Fruit fly (Drosophila melanogaster) whole organism, wandering third instar larva: ENCODE data around the gene alpha-Man-Ia.

Source experiments
- CG9705 ChIP-seq: fragments of 200-800 bp; sonication (Bioruptor generic); optimal IDR thresholded peaks from 2 replicates; lab custom pipeline; 2018; ENCODE audit warnings: missing biosample characterization, mild to moderate bottlenecking, missing genetic modification characterization
- CrebA ChIP-seq: fragments of 200-800 bp; sonication (Bioruptor generic); optimal IDR thresholded peaks from 2 replicates; lab custom pipeline; 2016; ENCODE audit warnings: missing biosample characterization, mild to moderate bottlenecking, missing genetic modification characterization, borderline replicate concordance
- HLH106 ChIP-seq: fragments of 200-800 bp; optimal IDR thresholded peaks from 3 replicates; lab custom pipeline; 2019; ENCODE audit warnings: missing biosample characterization, mild to moderate bottlenecking, missing genetic modification characterization, moderate library complexity
- Hnf4 ChIP-seq: fragments of 200-800 bp; sonication (Bioruptor generic); optimal IDR thresholded peaks from 2 replicates; lab custom pipeline; 2016; ENCODE audit warnings: missing biosample characterization, mild to moderate bottlenecking, missing genetic modification characterization
- Hr83 ChIP-seq: fragments of 200-300 bp; sonication (Bioruptor generic); optimal IDR thresholded peaks from 2 replicates; lab custom pipeline; 2016; ENCODE audit warnings: missing biosample characterization, mild to moderate bottlenecking, missing genetic modification characterization, moderate library complexity; ENCODE audit not compliant: poor library complexity, severe bottlenecking
- Jra ChIP-seq: sonication (Bioruptor generic); optimal IDR thresholded peaks from 2 replicates; lab custom pipeline; 2016; ENCODE audit warnings: missing biosample characterization, missing genetic modification characterization
- Mio ChIP-seq: sonication (Bioruptor generic); optimal IDR thresholded peaks from 2 replicates; lab custom pipeline; 2016; ENCODE audit warnings: missing biosample characterization, missing genetic modification characterization
- Myc ChIP-seq: fragments of >200 bp; optimal IDR thresholded peaks from 2 replicates; lab custom pipeline; 2017
- OdsH ChIP-seq: fragments of 200-800 bp; sonication (Bioruptor generic); optimal IDR thresholded peaks from 2 replicates; lab custom pipeline; 2016; ENCODE audit warnings: missing biosample characterization, mild to moderate bottlenecking, missing genetic modification characterization
- Rel ChIP-seq, 2 experiments: fragments of 200-800 bp; sonication (Bioruptor generic) in 1 of 2; optimal IDR thresholded peaks; 2 replicates in 1 of 2; 3 replicates in 1 of 2; lab custom pipeline; 2016 to 2019; ENCODE audit warnings: mild to moderate bottlenecking in 2 of 2, missing biosample characterization in 2 of 2, missing genetic modification characterization in 2 of 2, moderate library complexity in 1 of 2
- Vsx2 ChIP-seq: fragments of 200-300, 225-300 bp; sonication (Bioruptor generic); optimal IDR thresholded peaks from 2 replicates; lab custom pipeline; 2018; ENCODE audit warnings: missing biosample characterization, missing genetic modification characterization; ENCODE audit not compliant: partially characterized antibody
- br ChIP-seq: fragments of 200-800 bp; sonication (Bioruptor generic); optimal IDR thresholded peaks from 2 replicates; lab custom pipeline; 2016; ENCODE audit warnings: missing biosample characterization, missing genetic modification characterization
- brk ChIP-seq: fragments of 200-800 bp; sonication (Bioruptor generic); optimal IDR thresholded peaks from 2 replicates; lab custom pipeline; 2016; ENCODE audit warnings: missing biosample characterization, mild to moderate bottlenecking, missing genetic modification characterization
- dl ChIP-seq, 2 experiments: fragments of 175-275, 200-275 bp in 1 of 2; fragments of 200-275 bp in 1 of 2; sonication (Bioruptor generic); optimal IDR thresholded peaks; lab custom pipeline; 2018; ENCODE audit warnings: mild to moderate bottlenecking in 2 of 2, missing biosample characterization in 2 of 2, missing genetic modification characterization in 2 of 2, moderate library complexity in 2 of 2; ENCODE audit not compliant: partially characterized antibody in 2 of 2, insufficient read depth in 1 of 2
- dmrt93B ChIP-seq: fragments of 200-800 bp; sonication (Bioruptor generic); optimal IDR thresholded peaks from 2 replicates; lab custom pipeline; 2018; ENCODE audit warnings: missing biosample characterization, mild to moderate bottlenecking, missing genetic modification characterization
- dsf ChIP-seq: sonication (Bioruptor generic); optimal IDR thresholded peaks from 2 replicates; lab custom pipeline; 2016; ENCODE audit warnings: missing biosample characterization, missing genetic modification characterization, borderline replicate concordance
- ey ChIP-seq: fragments of 200-800 bp; sonication (Bioruptor generic); optimal IDR thresholded peaks from 2 replicates; lab custom pipeline; 2016; ENCODE audit warnings: missing biosample characterization, missing genetic modification characterization
- foxo ChIP-seq, 2 experiments: fragments of 200-800 bp; sonication (Bioruptor generic); optimal IDR thresholded peaks; 2 replicates in 1 of 2; 3 replicates in 1 of 2; lab custom pipeline; 2016 to 2017; ENCODE audit warnings: missing biosample characterization in 2 of 2, missing genetic modification characterization in 2 of 2
- fru ChIP-seq: fragments of 200-800 bp; sonication (Bioruptor generic); optimal IDR thresholded peaks from 3 replicates; lab custom pipeline; 2016; ENCODE audit warnings: missing biosample characterization, mild to moderate bottlenecking, missing genetic modification characterization
- h ChIP-seq: fragments of 200-800 bp; sonication (Bioruptor generic); optimal IDR thresholded peaks from 3 replicates; lab custom pipeline; 2016; ENCODE audit warnings: missing biosample characterization, mild to moderate bottlenecking, missing genetic modification characterization
- jim ChIP-seq: fragments of 175-275, 200-325 bp; sonication (Bioruptor generic); optimal IDR thresholded peaks from 2 replicates; lab custom pipeline; 2016; ENCODE audit warnings: missing biosample characterization, mild to moderate bottlenecking, missing genetic modification characterization
- lola ChIP-seq: fragments of >200 bp; optimal IDR thresholded peaks from 2 replicates; lab custom pipeline; 2017; ENCODE audit warnings: missing biosample characterization, missing genetic modification characterization
- pan ChIP-seq: fragments of >200 bp; optimal IDR thresholded peaks from 2 replicates; lab custom pipeline; 2017
- psq ChIP-seq: fragments of 200-800 bp; sonication (Bioruptor generic); optimal IDR thresholded peaks from 3 replicates; lab custom pipeline; 2017; ENCODE audit warnings: missing biosample characterization, mild to moderate bottlenecking, missing genetic modification characterization, moderate library complexity
- rgr ChIP-seq: fragments of 200-800 bp; sonication (Bioruptor generic); optimal IDR thresholded peaks from 3 replicates; lab custom pipeline; 2016; ENCODE audit warnings: missing biosample characterization, mild to moderate bottlenecking, missing genetic modification characterization
- sv ChIP-seq: fragments of 200-800 bp; sonication (Bioruptor generic); optimal IDR thresholded peaks from 3 replicates; lab custom pipeline; 2016; ENCODE audit warnings: missing biosample characterization, missing genetic modification characterization
- tai ChIP-seq: sonication (Bioruptor generic); optimal IDR thresholded peaks from 2 replicates; lab custom pipeline; 2016; ENCODE audit warnings: missing biosample characterization, missing genetic modification characterization
- woc ChIP-seq: sonication (Bioruptor generic); optimal IDR thresholded peaks from 2 replicates; lab custom pipeline; 2016; ENCODE audit warnings: missing biosample characterization, mild to moderate bottlenecking, missing genetic modification characterization

alpha-Man-Ia gene

DNA sequence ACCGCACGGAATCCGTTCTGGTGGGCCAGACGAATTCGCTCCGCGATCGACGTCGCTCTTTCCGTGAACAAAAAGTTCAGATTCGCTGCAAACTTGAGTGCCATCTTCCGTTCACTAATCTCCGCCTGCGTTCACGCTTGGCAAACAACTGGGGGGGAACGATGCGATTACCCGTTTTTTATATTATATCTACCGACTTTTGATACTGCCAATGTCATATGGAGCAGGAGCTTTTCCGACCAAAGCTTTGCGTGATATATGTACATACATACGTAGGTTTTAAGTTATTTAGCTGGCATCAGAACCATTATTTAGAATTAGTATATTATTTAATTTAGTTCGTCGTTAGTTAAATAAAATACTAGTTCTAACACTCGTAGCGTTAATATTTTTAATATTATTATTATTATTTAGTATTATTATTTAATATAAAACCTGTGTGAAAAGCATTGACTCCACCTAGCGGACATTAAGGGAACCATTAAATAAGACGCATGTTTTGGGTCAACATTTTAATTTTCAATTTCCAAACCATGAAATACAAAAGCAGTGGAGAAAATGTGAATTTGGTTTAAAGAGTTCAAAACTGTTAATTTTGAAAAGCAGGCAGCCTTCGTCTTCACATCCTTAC lies 4.0 kb upstream of the alpha-Man-Ia start, which contains the start of gene Gip (continued):
- no peak for TF ChIP-seq brk
- TF ChIP-seq OdsH (GFP tag; lab: Kevin White, UChicago): peak; percentile 19
- TF ChIP-seq Myc (lab: Kevin White, UChicago): no peak
- peak; percentile 79 for TF ChIP-seq Hr83
- no peak for TF ChIP-seq dmrt93B (GFP tag; lab: Kevin White, UChicago)
- peak; percentile 65 for TF ChIP-seq Vsx2 (GFP tag; lab: Kevin White, UChicago)
- TF ChIP-seq CG9705 (GFP tag; lab: Kevin White, UChicago): no peak
- TF ChIP-seq CrebA (GFP tag; lab: Kevin White, UChicago): no peak

dm6 chrX:10326346-10326830 lies 630 bp upstream of the alpha-Man-Ia start, which contains the start of gene CG2909:
Gene CG2909, plus strand, starts transcription at chrX:10326464.
- TF ChIP-seq HLH106 (tag; lab: Kevin White, UChicago) (no peak), Rel (GFP tag; optimal IDR thresholded peaks at IDR 0.05; lab: Kevin White, UChicago) (no peak), Rel (tag; optimal IDR thresholded peaks at IDR 0.05; lab: Kevin White, UChicago) (peak; percentile 97), Jra (GFP tag; lab: Kevin White, UChicago) (no peak)

DNA sequence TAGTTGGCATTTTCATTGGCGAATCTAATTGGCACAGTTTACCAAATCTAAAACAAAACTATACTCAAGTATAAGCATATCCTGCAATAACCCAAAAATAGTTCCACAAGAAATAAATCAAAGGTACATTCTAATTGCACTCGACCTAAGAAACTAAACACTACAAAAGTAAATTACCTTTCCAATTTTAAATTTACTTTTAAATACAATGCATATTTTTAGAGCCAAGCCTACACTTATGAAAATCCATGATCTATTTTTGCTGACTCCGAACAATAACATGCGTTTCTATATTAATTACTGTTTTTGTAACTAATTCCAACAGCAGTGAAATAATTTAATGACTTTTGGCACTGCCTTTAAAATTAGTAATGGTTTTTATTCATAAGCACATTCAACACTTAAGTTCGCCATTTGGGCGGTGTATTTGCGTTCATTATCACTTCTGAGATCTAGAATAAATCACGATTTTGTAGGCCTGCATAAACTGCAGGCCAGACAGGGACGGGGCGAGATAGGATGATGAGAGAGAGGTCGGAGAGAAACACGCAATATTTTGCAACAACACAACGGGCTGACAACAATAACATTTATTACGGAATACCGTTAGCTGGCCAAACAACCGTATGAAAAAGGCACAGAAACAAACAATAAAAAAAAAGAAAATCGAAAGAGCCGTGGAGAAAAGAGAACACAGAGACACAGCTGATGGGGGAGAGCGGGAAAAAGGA lies 757 bp downstream of the alpha-Man-Ia start:
- peak; percentile 44 for TF ChIP-seq ey
- peak in 1 of 2 experiments; percentile 57 for TF ChIP-seq foxo (GFP tag; optimal IDR thresholded peaks at IDR 0.05; lab: Kevin White, UChicago)
- TF ChIP-seq tai (GFP tag; lab: Kevin White, UChicago): peak; percentile 35
- TF ChIP-seq Jra (GFP tag; lab: Kevin White, UChicago): peak; percentile 17
- TF ChIP-seq woc: peak; percentile 13
- no peak for TF ChIP-seq Mio (GFP tag; lab: Kevin White, UChicago)
- TF ChIP-seq dsf: no peak
- TF ChIP-seq rgr (GFP tag; lab: Kevin White, UChicago): peak; percentile 24
- TF ChIP-seq br: peak; percentile 41
- peak; percentile 9 for TF ChIP-seq OdsH (GFP tag; lab: Kevin White, UChicago)
- peak; percentile 31 for TF ChIP-seq dmrt93B (GFP tag; lab: Kevin White, UChicago)
- no peak for TF ChIP-seq Hr83
- peak; percentile 10 for TF ChIP-seq h
- TF ChIP-seq HLH106 (tag; lab: Kevin White, UChicago): peak; percentile 41
- TF ChIP-seq Rel (GFP tag; optimal IDR thresholded peaks at IDR 0.05; lab: Kevin White, UChicago): no peak
- no peak for TF ChIP-seq Rel (tag; optimal IDR thresholded peaks at IDR 0.05; lab: Kevin White, UChicago)
- TF ChIP-seq fru: peak; percentile 54

- no peak for TF ChIP-seq Hnf4
- no peak for TF ChIP-seq dmrt93B (GFP tag; lab: Kevin White, UChicago)
- no peak for TF ChIP-seq lola (GFP tag; lab: Kevin White, UChicago)
- no peak for TF ChIP-seq jim
- no peak for TF ChIP-seq dsf
- no peak for TF ChIP-seq psq
- no peak for TF ChIP-seq dl (GFP tag; optimal IDR thresholded peaks at IDR 0.05; lab: Kevin White, UChicago; ENCODE audit: insufficient read depth in 1 of 2, partially characterized antibody in 2 of 2)
- no peak for TF ChIP-seq foxo (GFP tag; optimal IDR thresholded peaks at IDR 0.05; lab: Kevin White, UChicago)
Observed at dm6 chrX:10322292-10322691, 3.5 kb downstream of the alpha-Man-Ia start.

DNA sequence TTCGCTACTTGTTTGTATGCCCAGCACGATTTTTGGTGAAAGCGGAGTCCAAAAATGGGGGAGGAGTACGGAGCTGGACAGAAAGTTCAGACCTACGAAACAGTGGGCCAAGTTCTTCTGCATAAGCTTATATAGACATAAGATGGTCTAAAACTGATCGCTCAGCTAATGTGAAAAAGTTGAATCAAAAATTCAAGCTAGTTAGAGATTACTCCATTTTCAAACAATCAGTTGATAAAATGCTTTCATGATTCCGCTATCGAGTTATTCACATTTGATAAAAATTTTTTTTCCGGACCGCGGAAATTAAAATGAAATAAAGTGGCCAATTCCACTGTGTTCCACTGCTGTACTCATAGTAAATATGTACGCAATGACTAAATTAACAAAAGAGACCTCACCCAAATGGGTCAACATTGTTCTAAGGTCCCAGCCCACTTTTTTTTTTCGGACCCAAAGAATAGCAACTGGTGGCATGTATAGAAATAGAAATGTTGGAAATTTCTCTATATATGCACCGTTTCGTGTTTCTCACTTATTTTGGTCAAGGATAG lies 5.3 kb downstream of the alpha-Man-Ia start:
- TF ChIP-seq Jra (GFP tag; lab: Kevin White, UChicago) (no peak), fru (no peak), ey (no peak), dsf (no peak), Hnf4 (no peak), sv (GFP tag; lab: Kevin White, UChicago) (no peak), pan (lab: Kevin White, UChicago) (no peak), rgr (GFP tag; lab: Kevin White, UChicago) (no peak)
